Comparison of ENCODE assay signal across 4 worm cellular contexts in genomic region chrX:2801666-2802065, ce11.
TF ChIP-seq lines count a peak whose summit lies in the region.
"Not testable (repeated sequence)": the region's sequence is repeated elsewhere in the genome, so short reads cannot be mapped to it uniquely, and the experiment has no call there.

No protein-coding gene starts in this region.

TF ChIP-seq in whole organism, L4 larva, 104 proteins besides CTCF, POLR2A, EP300 and RAD21 (continues in another document):
- TF ChIP-seq snpc-1.2 (GFP tag; IDR thresholded peaks at IDR 0.05; lab: Robert Waterston, UW) (peak; percentile 87), nhr-42 (GFP tag; IDR thresholded peaks at IDR 0.05; lab: Robert Waterston, UW) (0 out of 2 replicates have a peak, but pooled peaks have one; percentile 57), nhr-41 (GFP tag; IDR thresholded peaks at IDR 0.05; lab: Robert Waterston, UW) (peak; percentile 52; the same call in 1 of the 2 replicates), pha-4 (GFP tag; IDR thresholded peaks at IDR 0.05; lab: Robert Waterston, UW) (peak; percentile 89; the same call in 1 of the 2 replicates), egl-43 (GFP tag; IDR thresholded peaks at IDR 0.05; lab: Robert Waterston, UW) (peak; percentile 86), vab-7 (GFP tag; IDR thresholded peaks at IDR 0.05; lab: Robert Waterston, UW) (peak; percentile 87), F26F4.8 (GFP tag; conservative IDR thresholded peaks at IDR 0.05; lab: Robert Waterston, UW) (peak; percentile 76; the same call in 1 of the 2 replicates), Y48G9A.11 (GFP tag; IDR thresholded peaks at IDR 0.05; lab: Robert Waterston, UW) (0 out of 2 replicates have a peak, but pooled peaks have one; percentile 39), T26A8.4 (GFP tag; IDR thresholded peaks at IDR 0.05; lab: Robert Waterston, UW) (peak; percentile 42), arid-1 (GFP tag; conservative IDR thresholded peaks at IDR 0.05; lab: Robert Waterston, UW) (peak; percentile 79), F44E2.7 (GFP tag; IDR thresholded peaks at IDR 0.05; lab: Robert Waterston, UW) (peak; percentile 91; the same call in 1 of the 2 replicates), ZK337.2 (GFP tag; IDR thresholded peaks at IDR 0.05; lab: Robert Waterston, UW) (peak; percentile 87), lin-1 (GFP tag; IDR thresholded peaks at IDR 0.05; lab: Robert Waterston, UW) (peak; percentile 56; the same call in 1 of the 2 replicates), php-3 (GFP tag; IDR thresholded peaks at IDR 0.05; lab: Robert Waterston, UW) (peak; percentile 55), ctbp-1 (GFP tag; IDR thresholded peaks at IDR 0.05; lab: Robert Waterston, UW) (peak; percentile 64; the same call in 1 of the 2 replicates), tra-1 (GFP tag; IDR thresholded peaks at IDR 0.05; lab: Robert Waterston, UW) (peak; percentile 73; the same call in 1 of the 2 replicates), zfp-3 (GFP tag; conservative IDR thresholded peaks at IDR 0.05; lab: Robert Waterston, UW) (0 out of 2 replicates have a peak, but pooled peaks have one; percentile 33), D1046.2 (GFP tag; IDR thresholded peaks at IDR 0.05; lab: Robert Waterston, UW) (peak; percentile 82), Y105C5A.15 (GFP tag; IDR thresholded peaks at IDR 0.05; lab: Robert Waterston, UW) (0 out of 2 replicates have a peak, but pooled peaks have one; percentile 74)
- not testable (repeated sequence) for TF ChIP-seq pha-4 (tag; optimal IDR thresholded peaks at IDR 0.05; lab: Kevin White, UChicago)

TF ChIP-seq in whole organism, early embryonic, 17 proteins besides CTCF, POLR2A, EP300 and RAD21:
- 0 out of 2 replicates have a peak, but pooled peaks have one; percentile 24 for TF ChIP-seq tbx-37 (GFP tag; conservative IDR thresholded peaks at IDR 0.05; lab: Robert Waterston, UW)
- TF ChIP-seq pes-1 (GFP tag; IDR thresholded peaks at IDR 0.05; lab: Robert Waterston, UW), result peak; percentile 67
- TF ChIP-seq flt-1 (GFP tag; IDR thresholded peaks at IDR 0.05; lab: Robert Waterston, UW), result 0 out of 2 replicates have a peak, but pooled peaks have one; percentile 20
- 0 out of 2 replicates have a peak, but pooled peaks have one; percentile 29 for TF ChIP-seq scrt-1 (GFP tag; IDR thresholded peaks at IDR 0.05; lab: Robert Waterston, UW)

TF ChIP-seq in whole organism, midembryonic, 9 proteins besides CTCF, POLR2A, EP300 and RAD21:
- TF ChIP-seq T22C8.4 (GFP tag; IDR thresholded peaks at IDR 0.05; lab: Robert Waterston, UW) (peak; percentile 36; the same call in 1 of the 2 replicates), ztf-23 (GFP tag; IDR thresholded peaks at IDR 0.05; lab: Robert Waterston, UW) (peak; percentile 56; the same call in 1 of the 2 replicates), ref-1 (GFP tag; conservative IDR thresholded peaks at IDR 0.05; lab: Robert Waterston, UW) (peak; percentile 51; the same call in 1 of the 2 replicates), tab-1 (GFP tag; IDR thresholded peaks at IDR 0.05; lab: Robert Waterston, UW) (0 out of 2 replicates have a peak, but pooled peaks have one; percentile 36), flt-1 (GFP tag; IDR thresholded peaks at IDR 0.05; lab: Robert Waterston, UW) (peak; percentile 53)

TF ChIP-seq in whole organism, young adult, 124 proteins besides CTCF, POLR2A, EP300 and RAD21:
- TF ChIP-seq nfyb-1 (GFP tag; IDR thresholded peaks at IDR 0.05; lab: Robert Waterston, UW) (peak; percentile 64; the same call in 1 of the 2 replicates), ceh-40 (GFP tag; IDR thresholded peaks at IDR 0.05; lab: Robert Waterston, UW) (0 out of 2 replicates have a peak, but pooled peaks have one; percentile 23), rpc-1 (tag; optimal IDR thresholded peaks at IDR 0.05; lab: Kevin White, UChicago) (peak; percentile 34), D2030.7 (GFP tag; IDR thresholded peaks at IDR 0.05; lab: Robert Waterston, UW) (peak; percentile 33; the same call in 1 of the 2 replicates), pbrm-1 (GFP tag; IDR thresholded peaks at IDR 0.05; lab: Robert Waterston, UW) (peak; percentile 61; the same call in 1 of the 2 replicates), madf-3 (GFP tag; IDR thresholded peaks at IDR 0.05; lab: Robert Waterston, UW) (0 out of 2 replicates have a peak, but pooled peaks have one; percentile 10), hmg-20 (GFP tag; IDR thresholded peaks at IDR 0.05; lab: Robert Waterston, UW) (peak; percentile 58; the same call in 1 of the 2 replicates), hmg-1.2 (GFP tag; IDR thresholded peaks at IDR 0.05; lab: Robert Waterston, UW) (peak; percentile 64), madf-6 (GFP tag; IDR thresholded peaks at IDR 0.05; lab: Robert Waterston, UW) (0 out of 2 replicates have a peak, but pooled peaks have one; percentile 56), B0261.1 (tag; optimal IDR thresholded peaks at IDR 0.05; lab: Kevin White, UChicago) (peak; percentile 52), lin-26 (GFP tag; IDR thresholded peaks at IDR 0.05; lab: Robert Waterston, UW) (peak; percentile 83), Y56A3A.18 (GFP tag; IDR thresholded peaks at IDR 0.05; lab: Robert Waterston, UW) (peak; percentile 85), ekl-4 (GFP tag; IDR thresholded peaks at IDR 0.05; lab: Robert Waterston, UW) (peak; percentile 66), dox-1 (GFP tag; IDR thresholded peaks at IDR 0.05; lab: Robert Waterston, UW) (peak; percentile 72), ztf-25 (GFP tag; IDR thresholded peaks at IDR 0.05; lab: Robert Waterston, UW) (peak; percentile 78), Y53G8AR.9 (GFP tag; conservative IDR thresholded peaks at IDR 0.05; lab: Robert Waterston, UW) (0 out of 2 replicates have a peak, but pooled peaks have one; percentile 17), cebp-2 (GFP tag; IDR thresholded peaks at IDR 0.05; lab: Robert Waterston, UW) (0 out of 2 replicates have a peak, but pooled peaks have one; percentile 47), tbp1 (GFP tag; optimal IDR thresholded peaks at IDR 0.05; lab: Kevin White, UChicago) (peak; percentile 81)
- TF ChIP-seq rpc-1 (optimal IDR thresholded peaks at IDR 0.05; lab: Kevin White, UChicago), result not testable (repeated sequence)
TF ChIP-seq in whole organism, young adult: peak in this region for 18; not testable (repeated sequence) for 106.
